Fruit fly (Drosophila melanogaster) whole organism, embryonic: ENCODE results near the gene CG32074.

Experiments used
- ATbp ChIP-seq: fragments of 200-800 bp; sonication (Bioruptor generic); optimal IDR thresholded peaks from 2 replicates; lab custom pipeline; 2017; ENCODE audit warnings: missing biosample characterization, mild to moderate bottlenecking, missing genetic modification characterization, missing genetic modification reagents
- CG11504 ChIP-seq: fragments of 200-800 bp; sonication (Bioruptor generic); optimal IDR thresholded peaks from 3 replicates; lab custom pipeline; 2019; ENCODE audit warnings: missing biosample characterization, mild to moderate bottlenecking, missing genetic modification characterization, moderate library complexity
- CG12155 ChIP-seq: fragments of 200-800 bp; sonication (Bioruptor generic); optimal IDR thresholded peaks from 3 replicates; lab custom pipeline; 2016; ENCODE audit warnings: missing biosample characterization, missing genetic modification characterization
- CG13775 ChIP-seq: fragments of 200-800 bp; sonication (Bioruptor generic); optimal IDR thresholded peaks from 3 replicates; lab custom pipeline; 2017; ENCODE audit warnings: missing biosample characterization, mild to moderate bottlenecking, missing genetic modification characterization
- CG1602 ChIP-seq: fragments of 200-800 bp; sonication (Bioruptor generic); optimal IDR thresholded peaks from 3 replicates; lab custom pipeline; 2016; ENCODE audit warnings: missing biosample characterization, missing genetic modification characterization
- CG17328 ChIP-seq: fragments of 200-800 bp; sonication (Bioruptor generic); IDR thresholded peaks from 2 replicates; pipeline ENCODE4 v1.3.6; 2022; ENCODE audit warnings: missing biosample characterization, missing genetic modification characterization
- CG17385 ChIP-seq: fragments of 200-800 bp; sonication (Bioruptor generic); optimal IDR thresholded peaks from 3 replicates; lab custom pipeline; 2018; ENCODE audit warnings: missing biosample characterization, mild to moderate bottlenecking, missing genetic modification characterization
- CG17912 ChIP-seq: fragments of 200-800 bp; sonication (Bioruptor generic); optimal IDR thresholded peaks from 2 replicates; lab custom pipeline; 2018; ENCODE audit warnings: missing biosample characterization, mild to moderate bottlenecking, missing genetic modification characterization
- CG18619 ChIP-seq: fragments of 200-800 bp; sonication (Bioruptor generic); optimal IDR thresholded peaks from 3 replicates; lab custom pipeline; 2017; ENCODE audit warnings: missing biosample characterization, mild to moderate bottlenecking, missing genetic modification characterization
- CG4820 ChIP-seq: fragments of 200-800 bp; sonication (Bioruptor generic); optimal IDR thresholded peaks from 3 replicates; lab custom pipeline; 2016; ENCODE audit warnings: missing biosample characterization, missing genetic modification characterization
- CG6689 ChIP-seq: fragments of 200-800 bp; sonication (Bioruptor generic); IDR thresholded peaks from 2 replicates; pipeline ENCODE4 v1.3.6; 2022; ENCODE audit warnings: missing biosample characterization, missing genetic modification characterization
- CG6791 ChIP-seq: fragments of 200-800 bp; sonication (Bioruptor generic); IDR thresholded peaks from 3 replicates; pipeline ENCODE4 v1.3.6; 2022; ENCODE audit warnings: missing biosample characterization, missing genetic modification characterization; ENCODE audit not compliant: partially characterized antibody
- CG6854 ChIP-seq: fragments of 200-800 bp; sonication (Bioruptor generic); optimal IDR thresholded peaks from 3 replicates; lab custom pipeline; 2017; ENCODE audit warnings: missing biosample characterization, mild to moderate bottlenecking, missing genetic modification characterization
- CG7357 ChIP-seq: fragments of 200-800 bp; sonication (Bioruptor generic); IDR thresholded peaks from 3 replicates; pipeline ENCODE4 v1.3.6; 2022; ENCODE audit warnings: missing biosample characterization, missing genetic modification characterization
- CG7745 ChIP-seq: fragments of 200-800 bp; sonication (Bioruptor generic); optimal IDR thresholded peaks from 2 replicates; lab custom pipeline; 2018; ENCODE audit warnings: missing biosample characterization, mild to moderate bottlenecking, missing genetic modification characterization, moderate library complexity
- CG7963 ChIP-seq: fragments of 200-800 bp; sonication (Bioruptor generic); IDR thresholded peaks from 3 replicates; pipeline ENCODE4 v1.3.6; 2022; ENCODE audit warnings: missing biosample characterization, missing genetic modification characterization; ENCODE audit not compliant: partially characterized antibody
- CG8290 ChIP-seq, 3 experiments: fragments of 200-800 bp; sonication (Bioruptor generic); optimal IDR thresholded peaks; 2 replicates each; lab custom pipeline; 2016 to 2019; ENCODE audit warnings: missing biosample characterization in 3 of 3, missing genetic modification characterization in 3 of 3, mild to moderate bottlenecking in 2 of 3, moderate library complexity in 1 of 3
- CG8765 ChIP-seq: fragments of 200-800 bp; sonication (Bioruptor generic); IDR thresholded peaks from 2 replicates; pipeline ENCODE4 v1.3.6; 2022; ENCODE audit warnings: missing biosample characterization, missing genetic modification characterization
- CG9609 ChIP-seq: fragments of 200-800 bp; sonication (Bioruptor generic); optimal IDR thresholded peaks from 3 replicates; lab custom pipeline; 2016; ENCODE audit warnings: missing biosample characterization, missing genetic modification characterization
- Dip2 ChIP-seq: fragments of 200-800 bp; sonication (Bioruptor generic); IDR thresholded peaks from 2 replicates; pipeline ENCODE4 v1.3.6; 2022; ENCODE audit warnings: missing biosample characterization, missing genetic modification characterization
- Dll ChIP-seq: fragments of 200-800 bp; sonication (Bioruptor generic); IDR thresholded peaks from 4 replicates; pipeline ENCODE4 v1.3.6; 2022; ENCODE audit warnings: missing biosample characterization, missing genetic modification characterization; ENCODE audit not compliant: partially characterized antibody
- Doc2 ChIP-seq: fragments of 200-800 bp; sonication (Bioruptor generic); IDR thresholded peaks from 2 replicates; pipeline ENCODE4 v1.3.6; 2022; ENCODE audit warnings: missing biosample characterization, missing genetic modification characterization
- Fer1 ChIP-seq: fragments of 200-800 bp; sonication (Bioruptor generic); optimal IDR thresholded peaks from 2 replicates; lab custom pipeline; 2017; ENCODE audit warnings: missing biosample characterization, mild to moderate bottlenecking, missing genetic modification characterization
- Hey ChIP-seq: fragments of 200-800 bp; sonication (Bioruptor generic); optimal IDR thresholded peaks from 3 replicates; lab custom pipeline; 2018; ENCODE audit warnings: missing biosample characterization, mild to moderate bottlenecking, missing genetic modification characterization
- Nf-YC ChIP-seq: fragments of 200-800 bp; optimal IDR thresholded peaks from 3 replicates; lab custom pipeline; 2019; ENCODE audit warnings: missing biosample characterization, mild to moderate bottlenecking, missing genetic modification characterization, moderate library complexity
- Sox102F ChIP-seq: fragments of 200-800 bp; sonication (Bioruptor generic); optimal IDR thresholded peaks from 2 replicates; lab custom pipeline; 2018; ENCODE audit warnings: missing biosample characterization, mild to moderate bottlenecking, missing genetic modification characterization, moderate library complexity
- Sry-δ ChIP-seq: fragments of 200-800 bp; sonication (Bioruptor generic); optimal IDR thresholded peaks from 2 replicates; lab custom pipeline; 2016; ENCODE audit warnings: missing biosample characterization, missing genetic modification characterization
- Xrp1 ChIP-seq: fragments of 200-800 bp; sonication (Bioruptor generic); IDR thresholded peaks from 2 replicates; pipeline ENCODE4 v1.3.6; 2022; ENCODE audit warnings: missing biosample characterization, missing genetic modification characterization
- al ChIP-seq: fragments of 200-800 bp; sonication (Bioruptor generic); IDR thresholded peaks from 2 replicates; pipeline ENCODE4 v1.3.6; 2022; ENCODE audit warnings: missing biosample characterization, missing genetic modification characterization
- aop ChIP-seq: fragments of 200-800 bp; sonication (Bioruptor generic); IDR thresholded peaks from 2 replicates; pipeline ENCODE4 v1.3.6; 2022; ENCODE audit warnings: missing biosample characterization, missing genetic modification characterization
- corto ChIP-seq: fragments of 200-800 bp; sonication (Bioruptor generic); optimal IDR thresholded peaks from 2 replicates; lab custom pipeline; 2016; ENCODE audit warnings: missing biosample characterization, mild to moderate bottlenecking, missing genetic modification characterization, moderate library complexity
- crol ChIP-seq: fragments of 200-800 bp; sonication (Bioruptor generic); IDR thresholded peaks from 2 replicates; pipeline ENCODE4 v1.3.6; 2022; ENCODE audit warnings: missing biosample characterization, missing genetic modification characterization
- eve ChIP-seq, 2 experiments: fragments of >200 bp; optimal IDR thresholded peaks; 2 replicates each; lab custom pipeline; 2017; ENCODE audit warnings: missing biosample characterization in 2 of 2, missing genetic modification characterization in 2 of 2
- exex ChIP-seq: fragments of 200-800 bp; sonication (Bioruptor generic); optimal IDR thresholded peaks from 4 replicates; lab custom pipeline; 2018; ENCODE audit warnings: missing biosample characterization, mild to moderate bottlenecking, missing genetic modification characterization, moderate library complexity
- fd64A ChIP-seq: fragments of 200-800 bp; sonication (Bioruptor generic); optimal IDR thresholded peaks from 3 replicates; lab custom pipeline; 2018; ENCODE audit warnings: missing biosample characterization, mild to moderate bottlenecking, missing genetic modification characterization
- grau ChIP-seq: fragments of 200-800 bp; optimal IDR thresholded peaks from 3 replicates; lab custom pipeline; 2019; ENCODE audit warnings: missing biosample characterization, mild to moderate bottlenecking, missing genetic modification characterization, moderate library complexity
- gsb-n ChIP-seq: fragments of 200-800 bp; sonication (Bioruptor generic); optimal IDR thresholded peaks from 3 replicates; lab custom pipeline; 2018; ENCODE audit warnings: missing biosample characterization, mild to moderate bottlenecking, missing genetic modification characterization
- h ChIP-seq: fragments of >200 bp; optimal IDR thresholded peaks from 2 replicates; lab custom pipeline; 2017
- ham ChIP-seq: fragments of 200-800 bp; sonication (Bioruptor generic); IDR thresholded peaks from 2 replicates; pipeline ENCODE4 v1.3.6; 2022; ENCODE audit warnings: missing biosample characterization, missing genetic modification characterization
- lab ChIP-seq: fragments of 200-800 bp; sonication (Bioruptor generic); optimal IDR thresholded peaks from 3 replicates; lab custom pipeline; 2017; ENCODE audit warnings: missing biosample characterization, missing genetic modification characterization, mild to moderate bottlenecking, moderate library complexity, missing genetic modification reagents
- maf-S ChIP-seq: fragments of 200-800 bp; sonication (Bioruptor generic); optimal IDR thresholded peaks from 2 replicates; lab custom pipeline; 2016; ENCODE audit warnings: missing biosample characterization, missing genetic modification characterization
- nau ChIP-seq: fragments of 200-800 bp; sonication (Bioruptor generic); optimal IDR thresholded peaks from 3 replicates; lab custom pipeline; 2017; ENCODE audit warnings: missing biosample characterization, mild to moderate bottlenecking, missing genetic modification characterization, missing genetic modification reagents
- psq ChIP-seq: fragments of 200-800 bp; sonication (Bioruptor generic); optimal IDR thresholded peaks from 2 replicates; lab custom pipeline; 2017; ENCODE audit warnings: missing biosample characterization, missing genetic modification characterization
- schlank ChIP-seq: fragments of 200-800 bp; sonication (Bioruptor generic); optimal IDR thresholded peaks from 2 replicates; lab custom pipeline; 2018; ENCODE audit warnings: missing biosample characterization, mild to moderate bottlenecking, missing genetic modification characterization
- sim ChIP-seq: fragments of 200-800 bp; sonication (Bioruptor generic); IDR thresholded peaks from 2 replicates; pipeline ENCODE4 v1.3.6; 2022; ENCODE audit warnings: missing biosample characterization, missing genetic modification characterization
- slou ChIP-seq: fragments of 200-800 bp; sonication (Bioruptor generic); optimal IDR thresholded peaks from 3 replicates; lab custom pipeline; 2016; ENCODE audit warnings: missing biosample characterization, missing genetic modification characterization
- tup ChIP-seq: fragments of 200-800 bp; sonication (Bioruptor generic); optimal IDR thresholded peaks from 2 replicates; lab custom pipeline; 2016; ENCODE audit warnings: missing biosample characterization, mild to moderate bottlenecking, missing genetic modification characterization, moderate library complexity
- twi ChIP-seq: fragments of 200-800 bp; optimal IDR thresholded peaks from 2 replicates; lab custom pipeline; 2019; ENCODE audit warnings: missing biosample characterization, mild to moderate bottlenecking, missing genetic modification characterization, moderate library complexity
- usp ChIP-seq: fragments of >200 bp; optimal IDR thresholded peaks from 2 replicates; lab custom pipeline; 2017; ENCODE audit warnings: missing biosample characterization, missing genetic modification characterization
- vfl ChIP-seq: fragments of 200-800 bp; sonication (Bioruptor generic); optimal IDR thresholded peaks from 2 replicates; lab custom pipeline; 2016; ENCODE audit warnings: missing biosample characterization, missing genetic modification characterization
- zfh2 ChIP-seq: fragments of 200-800 bp; sonication (Bioruptor generic); optimal IDR thresholded peaks from 2 replicates; lab custom pipeline; 2016; ENCODE audit warnings: missing biosample characterization, missing genetic modification characterization

CG32074 gene

dm6 chr3L:11089805-11090440 lies 42.2 kb downstream of the CG32074 start (continued):
- no peak for TF ChIP-seq CG7963 (GFP tag; lab: Robert Waterston, UW)
- peak; percentile 35 for TF ChIP-seq Sry-δ (GFP tag; lab: Kevin White, UChicago)
- no peak for TF ChIP-seq ham
- peak; percentile 93 for TF ChIP-seq Sox102F (GFP tag; lab: Kevin White, UChicago)
- peak; percentile 87 for TF ChIP-seq Xrp1
- peak; percentile 87 for TF ChIP-seq CG4820 (GFP tag; lab: Kevin White, UChicago)
- TF ChIP-seq maf-S (GFP tag; lab: Kevin White, UChicago), result peak; percentile 41
- no peak for TF ChIP-seq CG6791 (GFP tag; lab: Robert Waterston, UW)
- peak; percentile 22; the same call in 1 of the 2 replicates for TF ChIP-seq aop (GFP tag; lab: Robert Waterston, UW)
- TF ChIP-seq CG1602 (GFP tag; lab: Kevin White, UChicago), result peak; percentile 87
- TF ChIP-seq CG18619 (GFP tag; lab: Kevin White, UChicago), result peak; percentile 93
- peak; percentile 76 for TF ChIP-seq tup (GFP tag; lab: Kevin White, UChicago)
- peak; percentile 49 for TF ChIP-seq corto
- peak; percentile 70 for TF ChIP-seq CG17328
- peak; percentile 93 for TF ChIP-seq nau
- peak; percentile 46 for TF ChIP-seq zfh2 (GFP tag; lab: Kevin White, UChicago)
- peak; percentile 84 for TF ChIP-seq Nf-YC (tag; lab: Kevin White, UChicago)
- TF ChIP-seq vfl (GFP tag; lab: Kevin White, UChicago), result peak; percentile 29
- peak; percentile 76 for TF ChIP-seq CG6854 (GFP tag; lab: Kevin White, UChicago)
- no peak for TF ChIP-seq h (lab: Kevin White, UChicago)
- peak; percentile 40 for TF ChIP-seq slou (GFP tag; lab: Kevin White, UChicago)
- TF ChIP-seq Dip2 (GFP tag; lab: Robert Waterston, UW), result no peak; the same call in 1 of the 2 replicates
- no peak for TF ChIP-seq schlank (tag; lab: Kevin White, UChicago)
- peak; percentile 71 for TF ChIP-seq sim (GFP tag; lab: Robert Waterston, UW)
- TF ChIP-seq CG17912 (GFP tag; lab: Kevin White, UChicago), result no peak
- no peak for TF ChIP-seq usp (GFP tag; lab: Kevin White, UChicago)
- TF ChIP-seq psq (GFP tag; lab: Kevin White, UChicago), result peak; percentile 75
- no peak; the same call in none of the 3 replicates for TF ChIP-seq CG7357 (GFP tag; lab: Robert Waterston, UW)
- TF ChIP-seq CG12155 (GFP tag; lab: Kevin White, UChicago), result peak; percentile 84
- peak; percentile 90 for TF ChIP-seq CG6689 (GFP tag; lab: Robert Waterston, UW)

dm6 chr3L:11085810-11086209 lies 46.3 kb downstream of the CG32074 start:
- no peak for TF ChIP-seq Doc2 (GFP tag; lab: Robert Waterston, UW)
- TF ChIP-seq fd64A (GFP tag; lab: Kevin White, UChicago), result peak; percentile 42
- peak; percentile 54 for TF ChIP-seq exex (tag; lab: Kevin White, UChicago)
- no peak for TF ChIP-seq CG13775
- no peak for TF ChIP-seq CG8765
- TF ChIP-seq lab, result peak; percentile 28
- TF ChIP-seq gsb-n, result peak; percentile 20
- TF ChIP-seq CG11504 (tag; lab: Kevin White, UChicago), result no peak
- no peak for TF ChIP-seq CG8290 (GFP tag; optimal IDR thresholded peaks at IDR 0.05; lab: Kevin White, UChicago)
- TF ChIP-seq CG8290 (tag; optimal IDR thresholded peaks at IDR 0.05; lab: Kevin White, UChicago), result peak in 1 of 2 experiments; percentile 53
- no peak for TF ChIP-seq al (GFP tag; lab: Robert Waterston, UW)
- TF ChIP-seq CG17385, result no peak
- peak; percentile 12 for TF ChIP-seq ATbp
- no peak for TF ChIP-seq CG9609 (GFP tag; lab: Kevin White, UChicago)
- TF ChIP-seq CG7745, result peak; percentile 37
- peak; percentile 43 for TF ChIP-seq Fer1 (GFP tag; lab: Kevin White, UChicago)
- peak; percentile 0 for TF ChIP-seq grau (tag; lab: Kevin White, UChicago)
- TF ChIP-seq Dll (GFP tag; lab: Robert Waterston, UW), result no peak
- TF ChIP-seq Hey (tag; lab: Kevin White, UChicago), result peak; percentile 99
- peak in 1 of 2 experiments; percentile 26 for TF ChIP-seq eve (GFP tag; optimal IDR thresholded peaks at IDR 0.05; lab: Kevin White, UChicago)
- peak; percentile 80 for TF ChIP-seq twi
- no peak for TF ChIP-seq crol (GFP tag; lab: Robert Waterston, UW)
